Worm (Caenorhabditis elegans): ENCODE measurements around the gene Y11D7A.10.
"Not testable (repeated sequence)": the region's sequence is repeated elsewhere in the genome, so short reads cannot be mapped to it uniquely, and the experiment has no call there.

The Y11D7A.10 gene

DNA sequence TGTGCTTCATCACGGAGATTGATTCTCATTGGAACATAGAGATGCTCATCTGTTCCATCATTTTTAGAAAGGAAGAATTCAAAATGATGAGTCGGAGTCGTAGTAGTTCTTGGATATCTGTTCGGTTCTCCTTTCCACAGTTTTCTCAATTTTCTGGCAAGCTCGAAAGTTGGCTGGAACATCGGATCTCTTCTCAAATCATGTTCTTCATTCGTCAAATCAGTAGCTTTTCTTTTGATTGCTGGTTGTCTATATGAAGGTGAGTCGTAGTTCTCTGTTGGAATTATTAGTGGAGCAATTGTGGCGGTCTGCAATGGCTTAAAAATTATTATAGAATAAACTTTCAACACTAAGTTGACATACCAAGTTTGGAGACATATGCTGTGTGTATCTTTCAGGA is 2.7 kb upstream of the Y11D7A.10 start:
- TF ChIP-seq unc-62 (GFP tag; optimal IDR thresholded peaks at IDR 0.05), result no peak

DNA sequence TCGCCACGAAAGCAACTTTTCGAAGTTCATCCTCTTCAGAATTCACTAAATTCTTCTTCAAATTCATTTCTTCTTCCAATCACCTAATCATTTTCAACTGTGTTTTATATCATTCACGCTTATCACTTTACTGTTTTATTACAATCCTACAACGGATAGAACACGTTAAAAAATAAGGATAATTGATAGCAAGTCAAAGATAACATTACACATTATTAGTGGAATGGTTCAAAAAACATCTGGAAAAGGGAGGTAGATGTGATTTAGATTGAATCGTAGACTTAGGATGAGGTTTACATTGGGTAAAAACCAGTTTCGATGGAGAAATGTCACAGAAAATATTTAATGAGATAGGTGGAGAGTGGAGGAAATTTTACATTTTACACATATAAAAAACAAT is 2.1 kb upstream of the Y11D7A.10 start, which contains the start of gene col-120:
Gene col-120, minus strand, starts transcription at position 101 of the 400 bp plus-strand sequence.
- no peak for TF ChIP-seq unc-62 (GFP tag; optimal IDR thresholded peaks at IDR 0.05)

DNA sequence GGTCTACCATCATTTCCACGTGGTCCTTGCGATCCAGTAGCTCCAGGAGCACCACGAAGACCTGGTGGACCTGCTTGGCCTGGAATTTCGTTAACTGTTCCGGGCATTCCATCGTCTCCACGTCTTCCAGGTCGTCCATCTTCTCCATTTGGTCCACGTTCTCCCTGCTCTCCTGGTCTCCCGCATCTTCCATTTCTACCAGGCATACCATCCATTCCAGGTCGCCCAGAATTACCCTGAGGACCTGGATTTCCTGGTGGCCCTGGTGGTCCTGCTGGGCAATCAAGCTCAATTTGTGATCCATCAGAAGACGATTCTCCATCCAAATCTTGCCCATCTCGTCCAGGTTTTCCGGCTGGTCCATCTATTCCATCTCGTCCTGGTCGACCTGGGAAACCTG is 1.3 kb upstream of the Y11D7A.10 start:
- TF ChIP-seq unc-62 (GFP tag; optimal IDR thresholded peaks at IDR 0.05), result no peak

DNA sequence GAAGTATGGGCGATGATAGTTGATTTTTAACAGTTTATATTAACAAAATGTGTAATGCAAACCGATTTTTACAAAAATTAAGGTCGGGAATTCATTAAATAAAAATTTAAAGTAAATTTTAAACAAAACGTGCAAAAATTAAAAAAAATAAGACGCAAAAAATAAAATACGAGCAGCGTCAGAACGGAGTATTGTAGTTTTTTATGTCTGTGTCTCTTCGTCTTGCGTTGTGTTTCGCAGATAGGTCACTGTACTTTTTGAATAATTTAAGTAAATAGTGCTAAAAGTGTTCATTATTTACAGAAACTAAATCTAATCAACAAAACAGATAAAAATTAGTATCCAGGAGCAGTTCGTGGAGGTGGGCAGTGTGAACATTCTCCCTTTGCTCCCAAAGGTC is 766 bp upstream of the Y11D7A.10 start:
- no peak for TF ChIP-seq unc-62 (GFP tag; optimal IDR thresholded peaks at IDR 0.05)

DNA sequence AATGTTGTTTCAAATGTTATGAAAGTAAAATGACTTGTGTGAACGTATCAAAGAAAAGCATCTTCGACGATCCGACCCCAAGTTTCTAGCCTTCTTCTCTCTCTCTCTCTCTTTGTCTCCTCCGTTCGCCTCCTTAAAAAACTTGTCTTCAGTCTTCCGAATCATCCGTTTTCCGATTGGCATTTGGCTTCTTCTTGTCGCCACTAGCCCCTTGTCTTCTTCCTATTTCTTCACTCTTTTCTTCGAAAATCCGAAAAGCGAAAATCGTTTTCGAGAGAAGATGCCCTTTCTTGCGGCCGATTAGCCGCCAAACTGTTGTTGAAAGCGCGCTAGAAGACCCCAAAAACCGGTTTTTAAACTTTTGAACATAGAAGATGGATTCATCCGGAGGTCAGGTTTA is 1.0 kb downstream of the Y11D7A.10 start:
- no peak for TF ChIP-seq unc-62 (GFP tag; optimal IDR thresholded peaks at IDR 0.05)

DNA sequence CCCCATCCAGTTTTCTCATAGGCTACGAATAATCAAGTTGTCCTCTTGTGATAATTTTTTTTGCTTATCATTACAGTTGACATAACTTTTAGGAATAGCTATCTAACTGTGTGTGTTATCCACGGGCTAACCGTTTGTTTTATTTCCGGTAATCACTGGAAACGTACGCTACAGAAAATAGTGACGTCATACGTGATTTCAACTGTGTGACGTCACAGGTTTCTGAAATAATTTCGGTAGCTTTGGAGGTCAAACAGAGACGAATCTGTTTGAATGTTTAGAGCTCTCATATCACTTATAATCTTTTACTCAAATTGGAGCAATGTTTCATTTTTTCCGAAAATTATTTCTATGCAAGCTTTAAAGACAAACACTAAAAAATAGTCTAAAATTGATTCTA is 2.7 kb downstream of the Y11D7A.10 start:
- TF ChIP-seq unc-62 (GFP tag; optimal IDR thresholded peaks at IDR 0.05), result no peak

DNA sequence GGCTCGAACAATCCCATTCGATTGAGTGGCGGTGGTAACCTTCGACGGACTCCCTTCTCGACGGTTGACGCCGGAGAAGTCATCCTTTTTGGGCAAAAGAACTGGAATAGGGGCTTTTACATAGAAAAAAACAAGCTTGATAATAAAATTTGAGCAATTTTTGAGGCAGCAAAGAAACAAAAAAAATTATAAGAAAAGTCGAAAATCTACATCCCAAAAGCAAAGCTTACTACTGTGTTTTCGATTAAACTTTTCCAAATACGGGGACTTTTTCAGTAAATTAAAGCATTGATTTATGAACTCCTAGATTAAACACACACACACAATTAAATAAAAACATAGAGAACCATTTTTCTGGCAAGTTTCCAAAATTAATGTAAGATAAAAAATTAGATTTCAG is 3.6 kb downstream of the Y11D7A.10 start, which contains the start of gene Y11D7A.9:
Gene Y11D7A.9, minus strand, starts transcription at position 101 of the 400 bp plus-strand sequence.
- no peak for TF ChIP-seq unc-62 (GFP tag; optimal IDR thresholded peaks at IDR 0.05)

DNA sequence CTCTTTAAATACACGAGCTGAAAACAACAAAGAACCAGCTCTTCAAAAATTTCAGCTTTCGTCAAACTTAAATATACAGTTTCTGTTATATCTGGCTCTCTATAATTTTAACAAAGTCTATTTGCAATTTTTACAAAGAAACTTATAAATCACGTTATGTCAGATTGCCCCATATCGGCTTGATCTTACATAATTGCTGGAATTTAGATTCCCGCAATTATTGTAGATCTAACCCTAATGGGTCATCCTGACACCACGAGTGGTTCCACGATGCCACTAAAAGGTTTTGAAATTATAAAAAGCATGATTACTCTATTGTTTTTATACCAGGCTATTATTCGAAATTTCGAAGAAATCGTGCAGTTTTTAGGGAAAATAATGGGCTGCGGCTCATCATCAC is 8.5 kb downstream of the Y11D7A.10 start, which contains the start of gene Y11D7A.8:
Gene Y11D7A.8, plus strand, starts transcription at position 301 of the 400 bp plus-strand sequence.
- TF ChIP-seq unc-62 (GFP tag; optimal IDR thresholded peaks at IDR 0.05), result no peak

DNA sequence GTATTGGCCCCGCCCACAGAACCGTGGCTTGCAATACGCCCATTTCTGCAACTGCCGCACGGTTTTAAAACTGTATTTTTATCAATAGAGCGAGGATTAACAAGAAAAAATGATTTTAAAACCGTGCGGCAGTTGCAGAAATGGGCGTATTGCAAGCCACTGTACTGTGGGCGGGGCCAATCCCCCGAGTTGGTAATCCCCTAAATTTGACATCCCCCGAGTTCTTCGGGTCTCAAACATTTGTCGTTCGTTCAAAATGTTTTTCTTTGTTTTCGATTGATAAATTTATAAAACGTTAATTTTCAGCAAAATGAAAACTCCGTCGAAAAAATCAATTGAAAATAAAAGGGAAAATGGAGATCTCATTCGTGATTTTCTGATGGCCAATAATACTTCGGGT is 10.3 kb downstream of the Y11D7A.10 start, which contains the start of gene Y11D7A.7:
Gene Y11D7A.7, plus strand, starts transcription at position 301 of the 400 bp plus-strand sequence.
- not testable (repeated sequence) for TF ChIP-seq unc-62 (GFP tag; optimal IDR thresholded peaks at IDR 0.05)

DNA sequence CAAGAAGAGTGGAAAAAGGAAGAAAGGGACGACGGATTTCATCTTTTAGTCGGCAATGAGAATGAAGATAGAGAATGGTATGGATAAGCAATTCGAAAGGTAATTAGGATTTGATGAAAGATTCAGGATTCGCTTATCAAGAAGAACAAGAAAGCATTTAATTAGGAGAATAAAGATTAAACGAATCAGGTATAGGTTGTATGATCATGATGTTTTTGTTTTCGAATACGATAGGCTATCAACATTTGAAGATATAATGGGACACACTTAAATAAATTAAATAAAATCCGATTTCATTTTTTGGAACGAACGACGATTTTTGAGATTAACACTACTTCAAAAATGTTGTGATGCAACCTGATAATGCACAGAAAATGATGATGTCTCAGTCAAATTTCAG is 14.1 kb downstream of the Y11D7A.10 start, which contains the start of gene Y11D7A.5:
Gene Y11D7A.5, minus strand, starts transcription at position 101 of the 400 bp plus-strand sequence.
- no peak for TF ChIP-seq unc-62 (GFP tag; optimal IDR thresholded peaks at IDR 0.05)

DNA sequence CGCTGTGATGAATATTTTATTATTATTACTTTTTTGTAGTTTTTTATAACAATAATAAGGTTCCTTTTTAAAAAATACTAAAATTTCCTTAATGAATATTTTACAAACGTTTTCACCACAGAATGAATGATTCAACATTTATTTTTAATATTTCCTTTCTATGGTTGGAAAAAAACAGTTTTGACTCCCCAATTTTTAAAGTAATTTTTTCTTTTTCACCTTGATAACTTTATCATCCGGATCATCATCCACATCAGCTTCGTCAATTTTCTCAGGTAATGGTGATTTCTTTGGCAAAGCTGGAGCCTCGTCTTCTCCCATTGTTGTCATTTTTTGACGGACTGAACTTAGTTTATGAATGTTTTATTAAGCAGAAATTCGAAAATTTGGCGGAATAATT is 15.9 kb downstream of the Y11D7A.10 start, which contains the start of gene rab-28:
Gene rab-28, minus strand, starts transcription at position 343 of the 400 bp plus-strand sequence.
- no peak for TF ChIP-seq unc-62 (GFP tag; optimal IDR thresholded peaks at IDR 0.05)

DNA sequence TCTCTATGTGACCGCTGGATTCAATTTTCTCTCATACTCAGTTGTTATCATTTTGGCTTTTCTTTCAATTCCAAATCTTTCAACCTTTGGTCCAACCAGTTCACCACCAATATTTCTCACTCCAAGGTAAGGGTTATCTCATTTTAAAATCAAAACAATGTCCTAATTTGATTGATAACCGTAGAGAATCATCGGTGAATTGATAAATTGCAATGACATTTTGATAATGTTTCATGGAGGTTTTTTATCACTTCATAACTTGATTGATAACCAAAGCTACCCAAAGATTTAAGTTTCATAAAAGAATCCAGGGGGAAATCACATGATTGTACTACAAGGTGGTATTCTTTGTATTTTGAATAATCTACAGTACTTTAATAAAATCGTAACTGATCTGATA is 20.4 kb downstream of the Y11D7A.10 start:
- no peak for TF ChIP-seq unc-62 (GFP tag; optimal IDR thresholded peaks at IDR 0.05)

DNA sequence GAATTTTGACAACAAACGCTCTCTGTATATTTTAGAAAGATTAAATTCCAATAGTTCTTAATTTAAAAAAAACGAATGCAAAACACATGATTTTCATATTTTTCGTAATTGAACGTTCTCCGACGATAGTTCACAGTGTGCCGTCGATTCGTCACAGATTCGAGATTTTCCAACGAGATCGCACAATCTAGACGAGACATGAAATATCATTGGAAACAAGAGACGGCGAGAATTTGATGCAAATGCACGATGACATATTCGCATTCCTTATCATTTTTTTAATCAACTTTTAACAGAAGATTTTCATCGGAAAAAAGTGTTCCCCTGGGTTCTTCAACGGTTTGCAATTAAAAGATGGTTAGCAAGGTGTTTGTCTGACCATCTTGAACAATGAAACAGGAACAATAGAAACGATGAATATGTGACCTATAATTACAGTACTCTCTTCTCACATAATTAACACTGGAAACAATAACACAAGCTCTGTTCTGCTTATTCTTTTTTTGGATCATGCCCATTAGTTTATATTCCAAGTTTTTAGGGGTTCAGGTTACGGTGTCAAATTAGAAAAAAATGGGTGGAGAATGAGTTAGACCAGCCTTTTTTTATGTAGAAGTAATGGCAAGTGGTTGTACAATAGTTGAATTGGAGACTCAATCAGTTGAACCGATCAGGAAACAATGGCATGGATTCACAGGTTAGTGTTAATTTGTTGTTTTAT is 27.0 kb downstream of the Y11D7A.10 start, which contains the start of gene Y11D7A.3:
Gene Y11D7A.3, plus strand, starts transcription at position 671 of the 721 bp plus-strand sequence.
- TF ChIP-seq unc-62 (GFP tag; optimal IDR thresholded peaks at IDR 0.05), result no peak

DNA sequence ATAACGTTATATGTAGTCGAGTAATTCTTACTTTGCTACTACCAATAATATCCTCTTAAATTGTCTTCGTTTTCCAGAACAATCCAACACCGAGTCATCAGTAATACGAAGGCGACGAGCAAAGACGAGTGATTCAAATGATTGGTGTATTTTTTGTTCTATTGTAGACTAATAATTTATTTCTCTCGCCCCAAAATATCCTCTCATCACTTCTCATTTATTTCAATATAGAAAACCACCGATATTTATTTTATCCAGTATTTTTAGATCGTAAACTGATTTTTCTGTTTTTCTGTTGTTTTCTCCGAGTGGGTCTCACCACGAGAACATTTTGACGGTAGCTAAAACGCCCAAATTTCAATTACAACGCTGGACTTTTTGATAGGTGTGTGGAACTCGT is 31.9 kb downstream of the Y11D7A.10 start:
- no peak for TF ChIP-seq unc-62 (GFP tag; optimal IDR thresholded peaks at IDR 0.05)

DNA sequence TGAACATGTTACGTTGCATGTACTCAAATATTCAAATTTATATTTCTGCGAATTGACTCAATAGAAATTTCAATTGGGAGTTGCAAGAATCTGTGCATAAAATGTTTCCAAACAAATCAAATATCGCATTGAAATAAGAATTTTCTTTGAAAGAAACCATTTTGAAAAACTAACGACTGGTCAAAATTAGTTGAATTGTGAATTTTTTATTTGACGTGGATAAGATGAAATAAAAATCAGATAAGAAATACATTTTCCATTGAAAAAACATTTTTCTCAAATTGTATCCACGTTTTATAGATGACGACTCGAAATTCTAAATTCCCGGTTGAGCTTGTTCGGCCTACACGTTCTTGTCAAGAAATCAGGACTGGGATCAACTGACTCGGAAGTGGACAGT is 34.7 kb downstream of the Y11D7A.10 start, which contains the start of gene C46C2.3:
Gene C46C2.3, plus strand, starts transcription at position 301 of the 400 bp plus-strand sequence.
- TF ChIP-seq unc-62 (GFP tag; optimal IDR thresholded peaks at IDR 0.05), result no peak

DNA sequence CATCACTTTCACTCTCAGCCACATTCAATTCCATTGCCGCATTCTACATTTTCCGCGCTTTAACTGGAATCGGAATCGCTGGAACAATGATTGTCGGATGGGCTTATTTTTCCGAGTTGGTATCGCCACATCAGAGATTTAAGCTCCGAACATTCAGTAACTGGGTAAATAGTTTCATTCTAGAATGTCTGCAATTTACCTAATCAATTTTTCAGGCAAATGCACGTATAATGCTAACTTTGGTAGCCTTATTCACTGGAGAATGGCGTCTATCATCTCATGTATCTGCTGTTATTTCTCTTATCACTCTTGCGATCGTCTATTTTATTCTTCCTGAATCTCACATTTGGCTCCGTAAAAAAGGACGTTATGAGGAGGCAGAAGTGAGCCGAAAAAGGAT is 41.2 kb downstream of the Y11D7A.10 start:
- TF ChIP-seq unc-62 (GFP tag; optimal IDR thresholded peaks at IDR 0.05), result no peak

DNA sequence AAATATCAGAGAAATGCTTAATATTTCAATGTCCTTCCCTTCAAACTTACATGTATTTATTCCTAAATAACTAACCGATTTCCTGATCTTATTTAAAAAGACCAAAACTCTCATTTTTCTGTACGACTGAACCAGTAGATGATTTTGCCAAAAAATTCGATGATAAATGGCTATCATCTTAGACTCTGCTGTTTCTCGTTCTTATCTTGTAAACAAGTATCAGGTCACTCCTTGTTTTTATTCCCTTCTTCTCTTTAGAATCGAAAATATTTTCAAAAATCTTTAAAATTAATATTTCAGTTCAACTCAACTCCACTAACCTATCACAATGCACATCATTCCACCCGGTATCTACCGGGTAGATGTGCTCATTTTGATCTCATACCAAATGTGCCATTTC is 42.1 kb downstream of the Y11D7A.10 start, which contains the start of gene C46C2.2:
Gene C46C2.2, plus strand, starts transcription at position 301 of the 400 bp plus-strand sequence.
- TF ChIP-seq unc-62 (GFP tag; optimal IDR thresholded peaks at IDR 0.05), result no peak

Data from whole organism, dauer.